Worm (Caenorhabditis elegans) whole organism, L3 larva: ENCODE results near the gene best-22.

Source experiments
- R02D3.7 ChIP-seq: fragments of 150-350 bp; optimal IDR thresholded peaks from 2 replicates; lab custom pipeline; 2014; ENCODE audit warnings: missing biosample characterization, missing genetic modification characterization
- ZK546.5 ChIP-seq: sonication (generic microtip); optimal IDR thresholded peaks from 2 replicates; lab custom pipeline; 2017; ENCODE audit warnings: missing biosample characterization, missing genetic modification characterization
- aly-2 ChIP-seq: fragments of 150-350 bp; optimal IDR thresholded peaks from 2 replicates; lab custom pipeline; 2014; ENCODE audit warnings: missing biosample characterization, missing genetic modification characterization
- ama-1 ChIP-seq: fragments of 150-350 bp; optimal IDR thresholded peaks from 2 replicates; lab custom pipeline; 2018
- ceh-16 ChIP-seq: sonication (generic microtip); optimal IDR thresholded peaks from 2 replicates; lab custom pipeline; 2017; ENCODE audit warnings: missing biosample characterization, missing genetic modification characterization
- ceh-28 ChIP-seq: fragments of 150-350 bp; optimal IDR thresholded peaks from 2 replicates; lab custom pipeline; 2014; ENCODE audit warnings: missing biosample characterization, missing genetic modification reagents, missing genetic modification characterization
- ceh-82 ChIP-seq: fragments of 150-350 bp; optimal IDR thresholded peaks from 2 replicates; lab custom pipeline; 2014; ENCODE audit warnings: missing biosample characterization, missing genetic modification characterization
- ceh-9 ChIP-seq: sonication (generic microtip); optimal IDR thresholded peaks from 2 replicates; lab custom pipeline; 2018; ENCODE audit warnings: missing biosample characterization, missing genetic modification characterization
- daf-12 ChIP-seq: fragments of 150-350 bp; optimal IDR thresholded peaks from 2 replicates; lab custom pipeline; 2014; ENCODE audit warnings: missing biosample characterization, missing genetic modification reagents, missing genetic modification characterization
- egl-27 ChIP-seq: sonication (generic microtip); optimal IDR thresholded peaks from 4 replicates; lab custom pipeline; 2017; ENCODE audit warnings: missing biosample characterization, missing genetic modification reagents, missing genetic modification characterization
- egl-5 ChIP-seq: fragments of 150-350 bp; optimal IDR thresholded peaks from 2 replicates; lab custom pipeline; 2017; ENCODE audit warnings: missing biosample characterization, missing genetic modification reagents, missing genetic modification characterization, inconsistent platforms
- elt-1 ChIP-seq: fragments of 150-350 bp; optimal IDR thresholded peaks from 2 replicates; lab custom pipeline; 2014; ENCODE audit warnings: missing biosample characterization, missing genetic modification characterization
- elt-2 ChIP-seq: sonication (generic microtip); optimal IDR thresholded peaks from 2 replicates; lab custom pipeline; 2016; ENCODE audit warnings: missing genetic modification reagents, mild to moderate bottlenecking, missing genetic modification characterization, missing compliant biosample characterization
- elt-3 ChIP-seq, 3 experiments: fragments of 150-350 bp in 1 of 3; sonication (generic microtip) in 2 of 3; optimal IDR thresholded peaks; 2 replicates in 2 of 3; 4 replicates in 1 of 3; lab custom pipeline; 2014 to 2017; ENCODE audit warnings: missing biosample characterization in 3 of 3, missing genetic modification characterization in 3 of 3
- eor-1 ChIP-seq, 2 experiments: fragments of 150-350 bp; optimal IDR thresholded peaks; 2 replicates each; lab custom pipeline; 2014 to 2018; ENCODE audit warnings: missing biosample characterization in 2 of 2, missing genetic modification characterization in 2 of 2
- fkh-10 ChIP-seq: sonication (generic microtip); optimal IDR thresholded peaks from 2 replicates; lab custom pipeline; 2017; ENCODE audit warnings: missing biosample characterization, missing genetic modification reagents, missing genetic modification characterization
- fkh-2 ChIP-seq: fragments of 150-350 bp; optimal IDR thresholded peaks from 2 replicates; lab custom pipeline; 2014; ENCODE audit warnings: missing biosample characterization, missing genetic modification reagents, missing genetic modification characterization
- fos-1 ChIP-seq: fragments of 150-350 bp; optimal IDR thresholded peaks from 2 replicates; lab custom pipeline; 2014; ENCODE audit warnings: missing biosample characterization, missing genetic modification characterization
- hmg-11 ChIP-seq: sonication (generic microtip); optimal IDR thresholded peaks from 2 replicates; lab custom pipeline; 2016; ENCODE audit warnings: missing genetic modification characterization, missing compliant biosample characterization
- jun-1 ChIP-seq: fragments of 150-350 bp; optimal IDR thresholded peaks from 2 replicates; lab custom pipeline; 2014; ENCODE audit warnings: missing biosample characterization, missing genetic modification reagents, missing genetic modification characterization
- lin-15B ChIP-seq: fragments of 150-350 bp; optimal IDR thresholded peaks from 2 replicates; lab custom pipeline; 2014; ENCODE audit warnings: missing biosample characterization, missing genetic modification characterization
- lin-39 ChIP-seq: fragments of 150-350 bp; optimal IDR thresholded peaks from 2 replicates; lab custom pipeline; 2018; ENCODE audit warnings: missing biosample characterization, missing genetic modification reagents, missing genetic modification characterization
- lsy-12 ChIP-seq: sonication (generic microtip); optimal IDR thresholded peaks from 2 replicates; lab custom pipeline; 2016; ENCODE audit warnings: mild to moderate bottlenecking, missing genetic modification characterization, missing compliant biosample characterization
- mdl-1 ChIP-seq: fragments of 150-350 bp; optimal IDR thresholded peaks from 2 replicates; lab custom pipeline; 2014; ENCODE audit warnings: missing biosample characterization, missing genetic modification characterization
- mml-1 ChIP-seq: fragments of 150-350 bp; sonication (generic microtip); optimal IDR thresholded peaks from 3 replicates; lab custom pipeline; 2014; ENCODE audit warnings: missing biosample characterization, missing genetic modification characterization
- nfya-1 ChIP-seq: sonication (generic microtip); optimal IDR thresholded peaks from 2 replicates; lab custom pipeline; 2017; ENCODE audit warnings: missing genetic modification characterization, mild to moderate bottlenecking, missing compliant biosample characterization, antibody characterized with exemption, moderate library complexity; ENCODE audit not compliant: insufficient read depth
- nhr-11 ChIP-seq: fragments of 150-350 bp; optimal IDR thresholded peaks from 2 replicates; lab custom pipeline; 2014; ENCODE audit warnings: missing biosample characterization, missing genetic modification characterization
- nhr-12 ChIP-seq: fragments of 150-350 bp; optimal IDR thresholded peaks from 2 replicates; lab custom pipeline; 2014; ENCODE audit warnings: missing biosample characterization, missing genetic modification characterization
- nhr-23 ChIP-seq: fragments of 150-350 bp; optimal IDR thresholded peaks from 2 replicates; lab custom pipeline; 2014; ENCODE audit warnings: missing biosample characterization, missing genetic modification reagents, missing genetic modification characterization
- nhr-237 ChIP-seq: fragments of 150-350 bp; optimal IDR thresholded peaks from 2 replicates; lab custom pipeline; 2014; ENCODE audit warnings: missing biosample characterization, missing genetic modification characterization
- nhr-25 ChIP-seq: sonication (generic microtip); optimal IDR thresholded peaks from 2 replicates; lab custom pipeline; 2017; ENCODE audit warnings: missing biosample characterization, missing genetic modification characterization
- nhr-28 ChIP-seq: fragments of 150-350 bp; optimal IDR thresholded peaks from 2 replicates; lab custom pipeline; 2014; ENCODE audit warnings: missing biosample characterization, missing genetic modification characterization
- nhr-43 ChIP-seq: sonication (generic microtip); optimal IDR thresholded peaks from 2 replicates; lab custom pipeline; 2016; ENCODE audit warnings: mild to moderate bottlenecking, missing genetic modification characterization, missing compliant biosample characterization; ENCODE audit not compliant: poor library complexity, severe bottlenecking
- nhr-67 ChIP-seq: fragments of 150-350 bp; optimal IDR thresholded peaks from 2 replicates; lab custom pipeline; 2014; ENCODE audit warnings: missing biosample characterization, missing genetic modification characterization
- nhr-76 ChIP-seq: fragments of 150-350 bp; sonication (generic microtip); optimal IDR thresholded peaks from 5 replicates; lab custom pipeline; 2014; ENCODE audit warnings: missing biosample characterization, missing genetic modification characterization
- nhr-77 ChIP-seq: fragments of 150-350 bp; optimal IDR thresholded peaks from 2 replicates; lab custom pipeline; 2014; ENCODE audit warnings: missing biosample characterization, missing genetic modification characterization
- pha-4 ChIP-seq: fragments of 150-350 bp; optimal IDR thresholded peaks from 2 replicates; lab custom pipeline; 2014; ENCODE audit warnings: missing biosample characterization, missing genetic modification reagents, missing genetic modification characterization
- pqm-1 ChIP-seq: fragments of 150-350 bp; optimal IDR thresholded peaks from 2 replicates; lab custom pipeline; 2017; ENCODE audit warnings: missing biosample characterization, missing genetic modification characterization, inconsistent platforms
- sea-2 ChIP-seq: fragments of 150-350 bp; sonication (generic microtip); optimal IDR thresholded peaks from 4 replicates; lab custom pipeline; 2014; ENCODE audit warnings: missing biosample characterization, missing genetic modification reagents, missing genetic modification characterization
- skn-1 ChIP-seq: fragments of 150-350 bp; optimal IDR thresholded peaks from 2 replicates; lab custom pipeline; 2014; ENCODE audit warnings: missing biosample characterization, missing genetic modification characterization
- snpc-4 ChIP-seq: fragments of 150-350 bp; optimal IDR thresholded peaks from 2 replicates; lab custom pipeline; 2014; ENCODE audit warnings: missing biosample characterization, missing genetic modification characterization
- tbx-2 ChIP-seq: sonication (generic microtip); optimal IDR thresholded peaks from 2 replicates; lab custom pipeline; 2016; ENCODE audit warnings: mild to moderate bottlenecking, missing genetic modification characterization, missing compliant biosample characterization
- unc-39 ChIP-seq: sonication (generic microtip); optimal IDR thresholded peaks from 4 replicates; lab custom pipeline; 2017; ENCODE audit warnings: missing biosample characterization, missing genetic modification characterization
- unc-62 ChIP-seq: fragments of 150-350 bp; sonication (generic microtip); optimal IDR thresholded peaks from 4 replicates; lab custom pipeline; 2014; ENCODE audit warnings: missing biosample characterization, missing genetic modification reagents, missing genetic modification characterization
- zag-1 ChIP-seq: fragments of 150-350 bp; optimal IDR thresholded peaks from 2 replicates; lab custom pipeline; 2014; ENCODE audit warnings: missing biosample characterization, missing genetic modification characterization
- ztf-11 ChIP-seq: fragments of 150-350 bp; optimal IDR thresholded peaks from 2 replicates; lab custom pipeline; 2014; ENCODE audit warnings: missing biosample characterization, missing genetic modification characterization
- ztf-4 ChIP-seq: fragments of 150-350 bp; optimal IDR thresholded peaks from 2 replicates; lab custom pipeline; 2014; ENCODE audit warnings: missing biosample characterization, missing genetic modification characterization

The best-22 gene

DNA sequence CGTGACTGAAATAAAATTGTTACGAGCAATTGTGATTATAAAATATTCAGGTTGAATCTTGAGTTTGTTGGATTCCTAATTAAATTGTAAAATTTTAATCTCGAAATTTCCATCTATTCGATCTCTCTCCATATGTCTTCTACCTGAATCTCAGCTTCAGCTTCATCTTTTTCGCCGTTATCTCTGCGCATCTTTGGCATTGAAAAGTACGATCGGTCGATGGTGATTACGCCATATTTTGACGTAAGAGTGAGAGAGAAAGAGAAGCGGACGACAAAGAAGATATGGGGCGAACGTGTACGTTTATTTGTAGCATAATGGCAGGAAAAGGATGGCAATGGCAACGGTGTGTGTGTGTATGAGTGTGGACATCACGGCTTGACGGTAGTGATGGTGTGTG, 16.8 kb downstream of the best-22 start:
- TF ChIP-seq hmg-11 (tag; lab: Kevin White, UChicago) (no peak), egl-27 (tag; lab: Kevin White, UChicago) (no peak), elt-1 (tag; lab: Kevin White, UChicago) (peak; percentile 71), nhr-25 (tag; lab: Kevin White, UChicago) (peak; percentile 92)

DNA sequence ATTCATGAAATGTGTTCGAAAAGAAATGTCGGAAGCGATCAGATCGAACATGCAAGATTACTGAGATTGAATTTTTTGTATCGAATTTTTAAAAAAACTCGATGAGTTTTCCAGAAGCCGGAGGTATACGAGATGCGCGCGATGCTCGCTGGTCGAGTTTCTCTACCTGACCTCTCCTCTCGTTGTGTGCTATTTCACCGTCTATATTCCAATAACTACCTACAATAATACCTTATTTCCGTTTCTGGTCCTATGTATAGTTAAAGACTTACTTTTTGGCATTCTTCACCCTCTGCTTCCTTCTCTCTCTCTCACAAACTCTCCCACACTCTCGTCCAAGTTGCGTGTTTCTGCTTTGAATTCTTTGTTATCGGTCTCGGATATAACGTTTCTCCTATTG, 21.6 kb downstream of the best-22 start:
- TF ChIP-seq nhr-23 (tag; lab: Kevin White, UChicago), result no peak
- no peak for TF ChIP-seq fkh-2 (tag; lab: Kevin White, UChicago)
- TF ChIP-seq ceh-82, result no peak

DNA sequence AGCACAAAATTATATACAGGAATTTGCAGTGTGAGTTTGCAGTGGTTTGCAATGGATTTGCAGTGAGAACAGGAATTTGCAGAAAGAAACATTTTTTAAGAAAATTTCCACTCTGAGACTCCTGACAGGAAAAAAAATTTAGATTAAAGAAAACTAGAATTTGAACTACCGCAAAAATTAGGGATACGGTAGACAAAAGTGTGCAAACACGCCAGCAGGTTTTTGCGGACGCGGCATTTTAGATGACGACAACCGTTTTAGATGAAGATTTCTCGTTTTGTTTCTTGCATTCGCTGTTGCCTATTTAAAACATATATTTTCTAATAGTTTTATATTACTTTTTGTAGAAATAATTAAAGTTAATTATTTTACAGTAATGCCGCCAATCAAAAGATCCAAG, 22.1 kb downstream of the best-22 start, which contains the start of gene wdr-46:
TSS of gene wdr-46 (plus strand) at position 375 of the 400 bp plus-strand sequence.
- TF ChIP-seq ceh-9 (tag; lab: Kevin White, UChicago) (no peak), nhr-43 (tag; lab: Kevin White, UChicago) (peak; percentile 87), hmg-11 (tag; lab: Kevin White, UChicago) (no peak), ceh-82 (peak; percentile 62), eor-1 (tag; optimal IDR thresholded peaks at IDR 0.05; lab: Kevin White, UChicago) (no peak), ama-1 (lab: Kevin White, UChicago) (peak; percentile 77), elt-2 (tag; lab: Kevin White, UChicago) (peak; percentile 38), unc-62 (GFP tag; lab: Kevin White, UChicago) (no peak), jun-1 (peak; percentile 71), elt-3 (tag; optimal IDR thresholded peaks at IDR 0.05; lab: Kevin White, UChicago) (no peak), ztf-4 (tag; lab: Kevin White, UChicago) (no peak), pha-4 (peak; percentile 87), skn-1 (peak; percentile 7), pqm-1 (tag; lab: Kevin White, UChicago) (peak; percentile 57), nhr-67 (tag; lab: Kevin White, UChicago) (no peak), aly-2 (tag; lab: Kevin White, UChicago) (no peak), daf-12 (no peak), egl-5 (peak; percentile 31), nhr-28 (tag; lab: Kevin White, UChicago) (no peak), nhr-76 (tag; lab: Kevin White, UChicago) (no peak), ztf-11 (tag; lab: Kevin White, UChicago) (no peak), R02D3.7 (tag; lab: Kevin White, UChicago) (peak; percentile 80), fos-1 (no peak), egl-27 (tag; lab: Kevin White, UChicago) (peak; percentile 33), lin-15B (tag; lab: Kevin White, UChicago) (peak; percentile 79), nhr-12 (tag; lab: Kevin White, UChicago) (no peak), lsy-12 (tag; lab: Kevin White, UChicago) (peak; percentile 64), fkh-2 (tag; lab: Kevin White, UChicago) (no peak), snpc-4 (tag; lab: Kevin White, UChicago) (no peak), mdl-1 (no peak), fkh-10 (no peak), sea-2 (GFP tag; lab: Kevin White, UChicago) (no peak), ZK546.5 (tag; lab: Kevin White, UChicago) (peak; percentile 38), nhr-23 (tag; lab: Kevin White, UChicago) (peak; percentile 82), zag-1 (tag; lab: Kevin White, UChicago) (no peak), nhr-25 (tag; lab: Kevin White, UChicago) (peak; percentile 72), unc-39 (tag; lab: Kevin White, UChicago) (no peak), elt-1 (tag; lab: Kevin White, UChicago) (peak; percentile 19), lin-39 (peak; percentile 40), ceh-16 (tag; lab: Kevin White, UChicago) (no peak), nhr-237 (tag; lab: Kevin White, UChicago) (no peak), nhr-11 (tag; lab: Kevin White, UChicago) (no peak), nfya-1 (tag; lab: Kevin White, UChicago) (peak; percentile 95), tbx-2 (tag; lab: Kevin White, UChicago) (peak; percentile 54), ceh-28 (tag; lab: Kevin White, UChicago) (peak; percentile 62), nhr-77 (peak; percentile 37), mml-1 (tag; lab: Kevin White, UChicago) (no peak)
